Fruit fly (Drosophila melanogaster) whole organism, pupa: ENCODE results near the gene CG15169.

Experiments
- CG10348 ChIP-seq: fragments of 200-800 bp; sonication (Bioruptor generic); IDR thresholded peaks from 2 replicates; pipeline ENCODE4 v1.3.6; 2022; ENCODE audit warnings: missing biosample characterization, missing genetic modification characterization
- CG12605 ChIP-seq: fragments of 200-800 bp; sonication (Bioruptor generic); IDR thresholded peaks from 2 replicates; pipeline ENCODE4 v1.3.6; 2022; ENCODE audit warnings: missing biosample characterization, missing genetic modification characterization
- CG13204 ChIP-seq: fragments of 200-800 bp; sonication (Bioruptor generic); optimal IDR thresholded peaks from 2 replicates; lab custom pipeline; 2018; ENCODE audit warnings: missing biosample characterization, mild to moderate bottlenecking, missing genetic modification characterization, moderate library complexity
- CG14655 ChIP-seq: fragments of 200-800 bp; sonication (Bioruptor generic); optimal IDR thresholded peaks from 3 replicates; lab custom pipeline; 2017; ENCODE audit warnings: mild to moderate bottlenecking, missing biosample characterization, missing genetic modification reagents, missing genetic modification characterization
- CG15710 ChIP-seq: fragments of 200-800 bp; sonication (Bioruptor generic); optimal IDR thresholded peaks from 2 replicates; lab custom pipeline; 2018; ENCODE audit warnings: missing biosample characterization, mild to moderate bottlenecking, missing genetic modification characterization, moderate library complexity
- CG17806 ChIP-seq: fragments of 200-800 bp; sonication (Bioruptor generic); optimal IDR thresholded peaks from 2 replicates; lab custom pipeline; 2018; ENCODE audit warnings: missing biosample characterization, mild to moderate bottlenecking, missing genetic modification characterization, moderate library complexity
- CG32121 ChIP-seq: fragments of 200-800 bp; sonication (Bioruptor generic); IDR thresholded peaks from 2 replicates; pipeline ENCODE4 v1.3.6; 2022; ENCODE audit warnings: missing biosample characterization, missing genetic modification characterization
- CG34367 ChIP-seq: fragments of 200-800 bp; sonication (Bioruptor generic); optimal IDR thresholded peaks from 2 replicates; lab custom pipeline; 2018; ENCODE audit warnings: missing biosample characterization, mild to moderate bottlenecking, missing genetic modification characterization
- CG4496 ChIP-seq: fragments of 200-800 bp; sonication (Bioruptor generic); IDR thresholded peaks from 3 replicates; pipeline ENCODE4 v1.3.6; 2022; ENCODE audit warnings: missing biosample characterization, missing genetic modification characterization
- CG8159 ChIP-seq: fragments of 200-800 bp; sonication (Bioruptor generic); optimal IDR thresholded peaks from 3 replicates; lab custom pipeline; 2018; ENCODE audit warnings: missing biosample characterization, mild to moderate bottlenecking, missing genetic modification characterization, moderate library complexity
- CG8301 ChIP-seq: fragments of 200-800 bp; sonication (Bioruptor generic); optimal IDR thresholded peaks from 2 replicates; lab custom pipeline; 2018; ENCODE audit warnings: missing biosample characterization, mild to moderate bottlenecking, missing genetic modification characterization
- CG9948 ChIP-seq: fragments of 200-800 bp; sonication (Bioruptor generic); optimal IDR thresholded peaks from 2 replicates; lab custom pipeline; 2018; ENCODE audit warnings: missing biosample characterization, mild to moderate bottlenecking, missing genetic modification characterization, moderate library complexity
- D1 ChIP-seq: fragments of 200-800 bp; sonication (Bioruptor generic); optimal IDR thresholded peaks from 2 replicates; lab custom pipeline; 2018; ENCODE audit warnings: missing biosample characterization, mild to moderate bottlenecking, missing genetic modification characterization, moderate library complexity
- EcR ChIP-seq: fragments of 200-800 bp; sonication (Bioruptor generic); optimal IDR thresholded peaks from 3 replicates; lab custom pipeline; 2019; ENCODE audit warnings: missing biosample characterization, missing genetic modification characterization, mild to moderate bottlenecking, moderate library complexity, missing genetic modification reagents
- Ets98B ChIP-seq: fragments of 200-800 bp; sonication (Bioruptor generic); IDR thresholded peaks from 2 replicates; pipeline ENCODE4 v1.3.6; 2022; ENCODE audit warnings: missing biosample characterization, missing genetic modification characterization
- Pif1A ChIP-seq: fragments of 200-800 bp; sonication (Bioruptor generic); optimal IDR thresholded peaks from 3 replicates; lab custom pipeline; 2016; ENCODE audit warnings: missing biosample characterization, missing genetic modification characterization
- Pif1B ChIP-seq: fragments of 200-800 bp; sonication (Bioruptor generic); optimal IDR thresholded peaks from 3 replicates; lab custom pipeline; 2016; ENCODE audit warnings: missing biosample characterization, missing genetic modification characterization
- Snoo ChIP-seq: fragments of 200-800 bp; sonication (Bioruptor generic); optimal IDR thresholded peaks from 3 replicates; lab custom pipeline; 2017; ENCODE audit warnings: missing biosample characterization, mild to moderate bottlenecking, missing genetic modification characterization, inconsistent platforms
- fd96Ca ChIP-seq: fragments of 200-800 bp; sonication (Bioruptor generic); IDR thresholded peaks from 3 replicates; pipeline ENCODE4 v1.3.6; 2022; ENCODE audit warnings: missing biosample characterization, missing genetic modification characterization
- gl ChIP-seq: fragments of 200-800 bp; sonication (Bioruptor generic); optimal IDR thresholded peaks from 2 replicates; lab custom pipeline; 2018; ENCODE audit warnings: missing biosample characterization, mild to moderate bottlenecking, missing genetic modification characterization
- rn ChIP-seq: fragments of 200-800 bp; sonication (Bioruptor generic); IDR thresholded peaks from 2 replicates; pipeline ENCODE4 v1.3.6; 2022; ENCODE audit warnings: missing biosample characterization, missing genetic modification characterization

The CG15169 gene

DNA sequence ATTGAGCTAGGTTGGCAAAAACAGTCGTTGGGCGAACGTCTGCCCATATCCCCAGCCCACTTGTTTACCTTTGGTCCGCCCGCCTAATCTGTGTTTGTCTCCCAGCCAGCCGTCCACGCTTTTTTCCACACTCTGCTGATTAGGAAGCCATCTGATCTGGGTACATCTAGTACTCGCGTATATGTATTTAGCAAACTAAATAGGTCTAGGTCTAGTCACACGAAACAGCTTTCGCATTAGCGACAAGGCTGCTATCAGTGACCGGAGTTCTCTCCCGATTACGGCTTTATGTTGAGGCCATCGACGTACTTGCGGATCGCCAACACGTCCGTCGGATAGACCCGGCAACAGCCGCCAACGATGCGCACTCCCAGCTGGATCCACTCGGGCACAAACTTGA is 35.2 kb upstream of the CG15169 start:
- TF ChIP-seq Snoo (tag; lab: Kevin White, UChicago) = no peak
- no peak for TF ChIP-seq EcR (GFP tag; lab: Kevin White, UChicago)
- TF ChIP-seq CG8159 = no peak
- TF ChIP-seq Pif1B (GFP tag; lab: Kevin White, UChicago) = no peak
- no peak for TF ChIP-seq CG34367 (tag; lab: Kevin White, UChicago)
- TF ChIP-seq Ets98B (GFP tag; lab: Robert Waterston, UW) = no peak
- no peak for TF ChIP-seq CG9948 (tag; lab: Kevin White, UChicago)
- TF ChIP-seq CG10348 (GFP tag; lab: Robert Waterston, UW) = no peak
- no peak for TF ChIP-seq CG14655 (GFP tag; lab: Kevin White, UChicago)
- TF ChIP-seq CG15710 = no peak
- no peak for TF ChIP-seq fd96Ca
- no peak for TF ChIP-seq CG32121 (GFP tag; lab: Robert Waterston, UW)
- no peak for TF ChIP-seq CG12605 (GFP tag; lab: Robert Waterston, UW)

- peak; percentile 78 for TF ChIP-seq CG34367 (tag; lab: Kevin White, UChicago)
- no peak for TF ChIP-seq CG10348 (GFP tag; lab: Robert Waterston, UW)
- peak; percentile 77 for TF ChIP-seq CG9948 (tag; lab: Kevin White, UChicago)
- peak; percentile 85 for TF ChIP-seq Pif1B (GFP tag; lab: Kevin White, UChicago)
- TF ChIP-seq EcR (GFP tag; lab: Kevin White, UChicago) = peak; percentile 90
- peak; percentile 85 for TF ChIP-seq Ets98B (GFP tag; lab: Robert Waterston, UW)
- TF ChIP-seq rn (GFP tag; lab: Robert Waterston, UW) = peak; percentile 69; the same call in 1 of the 2 replicates
- TF ChIP-seq CG8159 = peak; percentile 91
- peak; percentile 87 for TF ChIP-seq CG17806
- peak; percentile 85 for TF ChIP-seq CG14655 (GFP tag; lab: Kevin White, UChicago)
- TF ChIP-seq CG8301 (tag; lab: Kevin White, UChicago) = peak; percentile 79
- TF ChIP-seq fd96Ca = no peak; the same call in 1 of the 3 replicates
- no peak for TF ChIP-seq CG13204 (GFP tag; lab: Kevin White, UChicago)
- peak; percentile 90 for TF ChIP-seq CG4496 (GFP tag; lab: Robert Waterston, UW)
- TF ChIP-seq D1 = peak; percentile 59
- peak; percentile 88 for TF ChIP-seq Snoo (tag; lab: Kevin White, UChicago)
- TF ChIP-seq gl (tag; lab: Kevin White, UChicago) = peak; percentile 73
- TF ChIP-seq Pif1A (GFP tag; lab: Kevin White, UChicago) = peak; percentile 82
- TF ChIP-seq CG32121 (GFP tag; lab: Robert Waterston, UW) = peak; percentile 86
- peak; percentile 76 for TF ChIP-seq CG12605 (GFP tag; lab: Robert Waterston, UW)
- TF ChIP-seq CG15710 = peak; percentile 89
These were observed 33.6 kb upstream of the CG15169 start, which contains the start of gene Bhmt for dm6 chr2L:18957142-18957674. Gene Bhmt, minus strand, starts transcription at chr2L:18957311.

- TF ChIP-seq CG9948 (tag; lab: Kevin White, UChicago) (peak; percentile 4), fd96Ca (no peak)
- TF ChIP-seq, all 21 proteins: peak for 1
These were observed 25.2 kb upstream of the CG15169 start for dm6 chr2L:18965367-18966213.

DNA sequence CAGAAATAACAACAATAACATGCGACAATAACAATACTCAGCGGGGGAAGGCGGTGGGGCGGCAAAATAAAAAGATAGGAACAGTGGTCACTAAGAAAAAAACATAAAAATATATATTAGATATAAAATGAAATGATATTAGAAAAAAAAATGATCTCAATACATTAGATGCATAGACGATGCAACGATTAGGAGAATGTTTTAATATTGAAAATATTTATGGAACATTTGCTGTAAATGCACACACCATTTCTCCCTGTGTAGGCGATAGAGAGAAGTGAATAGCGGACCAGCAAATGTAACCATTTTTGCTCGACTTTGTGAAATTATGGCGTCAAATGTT is 24.6 kb upstream of the CG15169 start:
- TF ChIP-seq CG32121 (GFP tag; lab: Robert Waterston, UW) (peak; percentile 84), CG10348 (GFP tag; lab: Robert Waterston, UW) (no peak), CG12605 (GFP tag; lab: Robert Waterston, UW) (peak; percentile 85), Snoo (tag; lab: Kevin White, UChicago) (no peak), CG15710 (peak; percentile 38), CG9948 (tag; lab: Kevin White, UChicago) (peak; percentile 47), CG34367 (tag; lab: Kevin White, UChicago) (no peak), Pif1A (GFP tag; lab: Kevin White, UChicago) (no peak), fd96Ca (peak; percentile 57; the same call in 2 of the 3 replicates), CG17806 (peak; percentile 62), CG8159 (peak; percentile 56), EcR (GFP tag; lab: Kevin White, UChicago) (no peak), CG14655 (GFP tag; lab: Kevin White, UChicago) (peak; percentile 53), CG13204 (GFP tag; lab: Kevin White, UChicago) (no peak), gl (tag; lab: Kevin White, UChicago) (no peak), Pif1B (GFP tag; lab: Kevin White, UChicago) (no peak), rn (GFP tag; lab: Robert Waterston, UW) (no peak), D1 (no peak), CG4496 (GFP tag; lab: Robert Waterston, UW) (peak; percentile 88), Ets98B (GFP tag; lab: Robert Waterston, UW) (peak; percentile 79), CG8301 (tag; lab: Kevin White, UChicago) (peak; percentile 37)

DNA sequence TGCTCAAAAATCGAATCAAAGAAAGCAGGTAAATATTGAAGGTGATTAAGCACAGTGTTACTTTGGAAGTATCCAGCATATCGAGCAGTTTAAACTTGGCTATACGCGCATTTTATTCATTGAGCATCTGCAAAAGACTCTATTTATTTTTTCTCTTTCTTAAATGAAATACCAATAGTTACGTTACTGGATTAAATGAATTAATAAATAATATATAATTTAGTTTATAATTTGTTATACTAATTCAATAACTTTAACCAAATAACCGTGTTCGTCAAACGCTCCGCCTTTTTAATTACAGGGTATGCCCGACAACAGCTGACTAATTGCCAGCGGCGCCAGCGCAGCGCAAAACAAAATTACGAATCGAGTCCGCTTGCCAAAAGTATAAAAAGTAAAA is 24.0 kb upstream of the CG15169 start:
- TF ChIP-seq CG8301 (tag; lab: Kevin White, UChicago) (no peak), Ets98B (GFP tag; lab: Robert Waterston, UW) (peak; percentile 49), CG17806 (peak; percentile 0), CG32121 (GFP tag; lab: Robert Waterston, UW) (peak; percentile 56; the same call in 1 of the 2 replicates), CG4496 (GFP tag; lab: Robert Waterston, UW) (peak; percentile 58; the same call in 1 of the 3 replicates), fd96Ca (0 out of 3 replicates have a peak, but pooled peaks have one; percentile 14)
